Fruit fly (Drosophila melanogaster): ENCODE results near the gene CG6118.
A peak's percentile ranks its signal among the peaks of the same experiment; 100 is the strongest.

CG6118 gene

DNA sequence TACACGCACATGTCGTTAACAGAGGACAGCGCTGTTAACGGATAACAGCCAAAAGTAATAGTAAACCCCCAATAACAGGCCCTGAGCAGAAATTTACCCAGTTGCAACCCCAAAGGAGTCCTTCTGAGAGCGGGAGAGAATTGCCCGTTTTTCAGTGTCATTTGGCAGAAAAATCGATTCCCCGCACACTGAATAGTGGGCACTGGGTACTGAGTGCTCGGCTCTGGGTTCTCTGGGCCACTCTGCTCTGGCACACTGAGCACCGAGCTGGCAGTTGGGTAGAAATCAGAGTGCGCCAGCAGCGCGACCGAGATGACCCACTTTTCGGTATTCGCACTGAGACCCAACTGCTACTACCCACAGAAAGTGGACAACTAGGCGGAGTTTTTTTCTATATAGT lies 60.1 kb downstream of the CG6118 start, which contains the start of gene Rbp:
TSS of gene Rbp (plus strand) at position 239 of the 400 bp plus-strand sequence.
- TF ChIP-seq z (GFP tag; IDR thresholded peaks at IDR 0.05), result 0 out of 3 replicates have a peak, but pooled peaks have one; percentile 39
- TF ChIP-seq unc-4 (GFP tag; IDR thresholded peaks at IDR 0.05; ENCODE audit: partially characterized antibody), result no peak
- TF ChIP-seq seq (GFP tag; IDR thresholded peaks at IDR 0.05), result peak; percentile 59
- peak; percentile 62; the same call in 1 of the 2 replicates for TF ChIP-seq CG16779 (GFP tag; IDR thresholded peaks at IDR 0.05)
- peak; percentile 58 for TF ChIP-seq Med (GFP tag)
- TF ChIP-seq YL-1 (GFP tag; optimal IDR thresholded peaks at IDR 0.05), result peak; percentile 22
- no peak for TF ChIP-seq CG7357 (GFP tag; IDR thresholded peaks at IDR 0.05)
- TF ChIP-seq sob (GFP tag; IDR thresholded peaks at IDR 0.05), result no peak
- 0 out of 3 replicates have a peak, but pooled peaks have one; percentile 41 for TF ChIP-seq zen2 (GFP tag; IDR thresholded peaks at IDR 0.05; ENCODE audit: partially characterized antibody)
- peak; percentile 52 to 72 for TF ChIP-seq Trl (optimal IDR thresholded peaks at IDR 0.05)
- TF ChIP-seq Trl (GFP tag; optimal IDR thresholded peaks at IDR 0.05), result no peak
- TF ChIP-seq ewg (GFP tag; optimal IDR thresholded peaks at IDR 0.05), result peak; percentile 36
- TF ChIP-seq sens (GFP tag), result peak; percentile 66
- TF ChIP-seq cg (GFP tag; optimal IDR thresholded peaks at IDR 0.05), result peak; percentile 28
- no peak for TF ChIP-seq Bteb2 (GFP tag; optimal IDR thresholded peaks at IDR 0.05)
- TF ChIP-seq onecut (GFP tag; IDR thresholded peaks at IDR 0.05), result peak; percentile 98
- TF ChIP-seq CG34422 (GFP tag; IDR thresholded peaks at IDR 0.05), result 0 out of 3 replicates have a peak, but pooled peaks have one; percentile 17

DNA sequence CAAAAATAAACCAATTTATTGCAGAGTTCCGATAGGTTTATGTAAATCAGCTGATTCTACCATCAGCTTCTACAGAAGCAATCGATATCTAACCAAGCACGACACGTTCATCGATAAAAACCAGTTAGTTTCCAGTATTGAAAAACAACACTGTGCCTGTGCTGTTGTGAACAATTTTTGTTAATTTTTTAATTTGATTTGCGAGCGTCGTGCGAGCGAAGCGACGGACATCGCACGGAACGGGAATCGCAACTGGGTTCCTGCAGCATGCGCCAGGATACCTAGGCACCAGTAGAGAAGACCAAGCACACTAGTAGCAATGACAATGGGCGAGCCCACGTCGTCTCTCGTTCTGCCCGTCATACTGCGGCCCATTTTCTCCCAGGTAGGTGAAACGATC lies 62.7 kb downstream of the CG6118 start, which contains the start of the genes Ccm3 and CG6136:
TSS of gene Ccm3 (plus strand) at position 125 of the 400 bp plus-strand sequence.
TSS of gene CG6136 (minus strand) at position 380 of the 400 bp plus-strand sequence.
- TF ChIP-seq ab (GFP tag; optimal IDR thresholded peaks at IDR 0.05) (no peak), pita (GFP tag; optimal IDR thresholded peaks at IDR 0.05) (no peak), btn (GFP tag; optimal IDR thresholded peaks at IDR 0.05) (no peak), HHEX (GFP tag; optimal IDR thresholded peaks at IDR 0.05) (no peak), kni (GFP tag; optimal IDR thresholded peaks at IDR 0.05) (no peak), gce (GFP tag; IDR thresholded peaks at IDR 0.05) (no peak), CG12769 (tag; optimal IDR thresholded peaks at IDR 0.05) (no peak), sd (tag; optimal IDR thresholded peaks at IDR 0.05) (no peak), Dbx (GFP tag; IDR thresholded peaks at IDR 0.05) (peak; percentile 75), MBD-R2 (GFP tag; IDR thresholded peaks at IDR 0.05) (peak; percentile 97), pho (GFP tag; optimal IDR thresholded peaks at IDR 0.05) (peak; percentile 37), CG10959 (GFP tag; IDR thresholded peaks at IDR 0.05) (0 out of 2 replicates have a peak, but pooled peaks have one; percentile 29), az2 (GFP tag; optimal IDR thresholded peaks at IDR 0.05) (no peak), CG8944 (GFP tag; optimal IDR thresholded peaks at IDR 0.05) (no peak), CG13624 (GFP tag; optimal IDR thresholded peaks at IDR 0.05) (peak; percentile 74), CG4404 (GFP tag; IDR thresholded peaks at IDR 0.05) (peak; percentile 25; the same call in 1 of the 2 replicates), CG4424 (GFP tag; optimal IDR thresholded peaks at IDR 0.05) (peak; percentile 30), abd-A (tag; optimal IDR thresholded peaks at IDR 0.05) (no peak), zf30C (GFP tag; optimal IDR thresholded peaks at IDR 0.05) (no peak), dimm (GFP tag; IDR thresholded peaks at IDR 0.05) (no peak), NC2α (GFP tag; optimal IDR thresholded peaks at IDR 0.05) (no peak), CG7372 (GFP tag; IDR thresholded peaks at IDR 0.05) (no peak), Hsf (GFP tag; optimal IDR thresholded peaks at IDR 0.05) (peak; percentile 35), CG9817 (tag; optimal IDR thresholded peaks at IDR 0.05) (no peak), fu2 (GFP tag; optimal IDR thresholded peaks at IDR 0.05) (no peak), CG12155 (GFP tag; optimal IDR thresholded peaks at IDR 0.05) (peak; percentile 42), CG3163 (GFP tag; optimal IDR thresholded peaks at IDR 0.05) (peak; percentile 49), insv (GFP tag; optimal IDR thresholded peaks at IDR 0.05) (peak in 1 of 2 experiments; percentile 75), CG32772 (GFP tag; IDR thresholded peaks at IDR 0.05) (no peak), CG11560 (tag; IDR thresholded peaks at IDR 0.05) (no peak), CG7987 (GFP tag; optimal IDR thresholded peaks at IDR 0.05) (peak; percentile 33), nmo (GFP tag; optimal IDR thresholded peaks at IDR 0.05) (peak; percentile 43), grau (tag; optimal IDR thresholded peaks at IDR 0.05) (peak; percentile 54), CG15601 (tag; optimal IDR thresholded peaks at IDR 0.05) (no peak), CG5180 (GFP tag; optimal IDR thresholded peaks at IDR 0.05) (no peak)

Measured in whole organism, embryonic.